Worm (Caenorhabditis elegans): Measurements from ENCODE around the gene cyp-31A3.

Gene cyp-31A3

DNA sequence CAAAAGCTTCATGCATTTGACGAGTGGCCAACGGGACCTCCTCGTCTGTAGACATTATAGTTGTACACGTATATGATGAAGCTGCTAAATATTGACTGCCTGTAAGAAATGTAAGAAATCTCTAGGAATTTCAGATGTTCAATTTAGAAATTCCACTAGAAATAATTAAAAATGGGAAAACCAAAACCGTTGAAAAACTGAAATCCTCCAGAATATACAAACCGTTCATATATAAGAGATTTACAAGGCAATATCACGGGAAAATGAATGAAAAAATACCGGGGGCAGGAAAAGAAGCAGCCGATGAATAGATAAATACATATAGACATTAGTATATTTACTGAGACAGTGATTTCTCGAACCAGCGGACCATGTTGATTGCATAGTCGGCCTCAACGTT, 41.6 kb downstream of the cyp-31A3 start, which contains the start of gene dpf-7:
Gene dpf-7 (minus strand): TSS at position 101 of the 400 bp plus-strand sequence.
- TF ChIP-seq ztf-11 (tag; optimal IDR thresholded peaks at IDR 0.05) (no peak), ztf-1 (GFP tag; conservative IDR thresholded peaks at IDR 0.05) (no peak), crh-2 (tag; optimal IDR thresholded peaks at IDR 0.05) (no peak)

DNA sequence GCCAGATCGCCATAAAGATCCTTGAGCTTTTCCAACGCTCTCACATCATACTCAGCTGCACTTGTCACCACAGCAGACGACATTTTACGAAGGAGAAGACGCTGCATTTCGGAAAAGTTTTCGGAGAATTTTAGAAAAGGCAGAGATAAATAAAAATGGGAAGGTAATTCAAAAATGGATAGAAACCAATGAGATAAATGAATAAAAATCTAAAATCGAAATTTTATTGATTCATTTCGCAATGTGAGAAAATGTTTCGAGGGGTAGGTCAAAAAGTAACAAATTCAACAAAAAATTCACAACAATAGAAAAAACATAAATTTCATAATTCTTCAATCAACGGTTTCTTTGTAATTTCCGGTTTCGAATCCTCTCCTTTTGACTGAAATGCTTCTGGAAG, 45.6 kb downstream of the cyp-31A3 start, which contains the start of gene dpf-5:
Gene dpf-5 (minus strand): TSS at position 101 of the 400 bp plus-strand sequence.
- TF ChIP-seq Y55F3AM.14 (GFP tag; optimal IDR thresholded peaks at IDR 0.05) (no peak), nhr-10 (tag; optimal IDR thresholded peaks at IDR 0.05) (no peak), peb-1 (tag; optimal IDR thresholded peaks at IDR 0.05) (no peak), C34F6.9 (tag; optimal IDR thresholded peaks at IDR 0.05) (no peak), nhr-21 (tag; optimal IDR thresholded peaks at IDR 0.05) (no peak), lin-39 (tag; optimal IDR thresholded peaks at IDR 0.05) (no peak), ztf-4 (tag; optimal IDR thresholded peaks at IDR 0.05) (no peak), nhr-12 (tag; optimal IDR thresholded peaks at IDR 0.05) (no peak), nhr-77 (tag; optimal IDR thresholded peaks at IDR 0.05) (no peak), gmeb-1 (tag; optimal IDR thresholded peaks at IDR 0.05) (no peak)

DNA sequence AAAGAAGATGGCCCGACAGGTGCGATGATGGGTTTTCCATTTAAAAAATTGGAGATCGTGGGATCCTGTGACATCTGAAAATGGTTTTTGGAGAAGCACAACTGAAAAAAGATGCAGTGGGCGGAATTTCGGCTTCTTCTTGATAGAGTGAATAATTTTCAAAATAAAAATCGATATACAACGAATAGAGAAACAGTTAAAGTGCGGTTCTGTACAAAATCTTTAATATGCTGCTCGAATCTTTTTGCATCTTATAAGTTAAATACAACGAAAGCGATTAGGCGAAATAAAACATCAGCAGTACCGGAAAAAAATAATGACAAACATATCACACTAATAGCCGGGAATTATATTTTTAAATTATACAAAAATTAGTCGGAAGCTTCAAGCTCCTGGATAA, 46.4 kb downstream of the cyp-31A3 start, which contains the start of gene H06H21.11:
Gene H06H21.11 (minus strand): TSS at position 101 of the 400 bp plus-strand sequence.
- TF ChIP-seq blmp-1 (tag; optimal IDR thresholded peaks at IDR 0.05; ENCODE audit: insufficient read depth) (no peak), ceh-82 (tag; optimal IDR thresholded peaks at IDR 0.05) (no peak), nhr-25 (tag; optimal IDR thresholded peaks at IDR 0.05) (no peak), R02D3.7 (tag; optimal IDR thresholded peaks at IDR 0.05) (no peak), ama-1 (optimal IDR thresholded peaks at IDR 0.05) (no peak), zag-1 (tag; optimal IDR thresholded peaks at IDR 0.05) (no peak), sma-3 (GFP tag; optimal IDR thresholded peaks at IDR 0.05) (no peak), ceh-16 (tag; optimal IDR thresholded peaks at IDR 0.05) (no peak), snpc-4 (tag; optimal IDR thresholded peaks at IDR 0.05) (no peak), ztf-4 (tag; optimal IDR thresholded peaks at IDR 0.05) (no peak), nhr-6 (tag; optimal IDR thresholded peaks at IDR 0.05) (no peak), F13H6.1 (tag; optimal IDR thresholded peaks at IDR 0.05) (no peak), lsy-2 (tag; optimal IDR thresholded peaks at IDR 0.05) (no peak)

DNA sequence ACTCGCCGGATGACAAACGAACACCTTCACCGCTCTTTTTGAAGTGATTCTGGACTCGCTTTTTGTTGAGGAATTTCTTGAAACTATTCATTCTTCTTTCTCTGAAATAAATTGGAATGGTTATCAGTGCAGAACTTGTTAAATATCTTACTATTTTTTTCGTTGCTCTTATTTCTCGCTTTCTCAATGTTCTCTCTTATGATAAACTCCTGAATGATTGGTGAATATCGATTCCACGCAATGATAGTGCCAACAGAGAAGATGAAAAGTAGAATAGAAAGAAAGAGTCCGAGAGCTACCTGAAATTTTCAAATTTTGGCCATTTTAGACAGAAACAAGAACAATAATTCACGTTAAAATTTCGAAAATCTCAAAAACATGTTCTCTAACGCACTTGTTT, 48.5 kb downstream of the cyp-31A3 start, which contains the start of gene ubxn-6:
Gene ubxn-6 (minus strand): TSS at position 101 of the 400 bp plus-strand sequence.
- no peak for TF ChIP-seq nhr-129 (tag; optimal IDR thresholded peaks at IDR 0.05)
- no peak for TF ChIP-seq nhr-21 (tag; optimal IDR thresholded peaks at IDR 0.05)
- no peak for TF ChIP-seq nhr-10 (tag; optimal IDR thresholded peaks at IDR 0.05)
- TF ChIP-seq peb-1 (tag; optimal IDR thresholded peaks at IDR 0.05): no peak
- no peak for TF ChIP-seq nhr-23 (tag; optimal IDR thresholded peaks at IDR 0.05)

DNA sequence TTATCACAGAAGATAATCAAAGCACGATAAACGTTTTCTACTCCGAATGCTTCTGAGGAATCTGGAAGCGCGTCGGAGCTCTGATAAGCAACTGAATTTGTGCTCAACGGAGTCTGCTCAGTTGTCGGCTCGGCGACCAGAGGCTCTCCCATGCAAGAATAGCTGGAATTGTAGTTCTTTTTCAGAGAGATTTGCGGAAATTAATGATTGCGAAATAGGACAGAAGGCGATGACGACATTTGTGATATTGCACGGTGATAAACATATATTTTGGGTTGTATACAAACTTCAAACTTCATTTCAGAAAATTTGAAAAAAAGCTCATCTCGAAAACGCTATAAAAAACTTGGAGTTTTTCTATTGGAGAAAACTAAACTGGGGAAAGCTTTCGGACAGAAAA, 49.0 kb downstream of the cyp-31A3 start, which contains the start of gene H06H21.37:
Gene H06H21.37 (minus strand): TSS at position 162 of the 400 bp plus-strand sequence.
- no peak for TF ChIP-seq alr-1 (tag; optimal IDR thresholded peaks at IDR 0.05)
- TF ChIP-seq nhr-237 (tag; optimal IDR thresholded peaks at IDR 0.05): no peak
- no peak for TF ChIP-seq unc-39 (tag; optimal IDR thresholded peaks at IDR 0.05)
- no peak for TF ChIP-seq skn-1 (tag; optimal IDR thresholded peaks at IDR 0.05)
- TF ChIP-seq Y55F3AM.14 (GFP tag; optimal IDR thresholded peaks at IDR 0.05): no peak
- no peak for TF ChIP-seq mdl-1 (tag; optimal IDR thresholded peaks at IDR 0.05)
- TF ChIP-seq ZK546.5 (tag; optimal IDR thresholded peaks at IDR 0.05): no peak
- no peak for TF ChIP-seq fos-1 (tag; optimal IDR thresholded peaks at IDR 0.05)
- no peak for TF ChIP-seq nhr-25 (tag; optimal IDR thresholded peaks at IDR 0.05)
- TF ChIP-seq ztf-11 (tag; optimal IDR thresholded peaks at IDR 0.05): no peak
- no peak for TF ChIP-seq aly-2 (tag; optimal IDR thresholded peaks at IDR 0.05)
- TF ChIP-seq nhr-129 (tag; optimal IDR thresholded peaks at IDR 0.05): no peak
- no peak for TF ChIP-seq C34F6.9 (tag; optimal IDR thresholded peaks at IDR 0.05)
- TF ChIP-seq nhr-11 (tag; optimal IDR thresholded peaks at IDR 0.05): no peak
